Fruit fly (Drosophila melanogaster) whole organism, prepupa: ENCODE data around the gene CG15514.
A peak's percentile ranks its signal among the peaks of the same experiment; 100 is the strongest.

Source experiments
- Blimp-1 ChIP-seq: fragments of 200-800 bp; sonication (Bioruptor generic); optimal IDR thresholded peaks from 3 replicates; lab custom pipeline; 2017; ENCODE audit warnings: missing biosample characterization, missing genetic modification characterization, mild to moderate bottlenecking, moderate library complexity, missing genetic modification reagents
- CG10669 ChIP-seq: fragments of 200-800 bp; sonication (Bioruptor generic); optimal IDR thresholded peaks from 3 replicates; lab custom pipeline; 2018; ENCODE audit warnings: missing biosample characterization, mild to moderate bottlenecking, missing genetic modification characterization, moderate library complexity
- CG11762 ChIP-seq: fragments of 200-800 bp; sonication (Bioruptor generic); optimal IDR thresholded peaks from 3 replicates; lab custom pipeline; 2016; ENCODE audit warnings: missing biosample characterization, missing genetic modification characterization; ENCODE audit not compliant: insufficient read depth
- CG11902 ChIP-seq: fragments of 200-800 bp; sonication (Bioruptor generic); optimal IDR thresholded peaks from 3 replicates; lab custom pipeline; 2016; ENCODE audit warnings: missing biosample characterization, missing genetic modification characterization
- CG15336 ChIP-seq: fragments of 200-800 bp; sonication (Bioruptor generic); IDR thresholded peaks from 2 replicates; pipeline ENCODE4 v1.3.6; 2022; ENCODE audit warnings: missing biosample characterization, missing genetic modification characterization
- CG1621 ChIP-seq: fragments of 200-800 bp; sonication (Bioruptor generic); optimal IDR thresholded peaks from 3 replicates; lab custom pipeline; 2018; ENCODE audit warnings: missing biosample characterization, mild to moderate bottlenecking, missing genetic modification characterization
- CG16779 ChIP-seq: fragments of 200-800 bp; sonication (Bioruptor generic); optimal IDR thresholded peaks from 3 replicates; lab custom pipeline; 2017; ENCODE audit warnings: missing biosample characterization, mild to moderate bottlenecking, missing genetic modification characterization
- CG3032 ChIP-seq: fragments of 200-800 bp; optimal IDR thresholded peaks from 2 replicates; lab custom pipeline; 2019; ENCODE audit warnings: missing biosample characterization, mild to moderate bottlenecking, missing genetic modification characterization, moderate library complexity
- CG31627 ChIP-seq: fragments of 200-800 bp; sonication (Bioruptor generic); optimal IDR thresholded peaks from 3 replicates; lab custom pipeline; 2016; ENCODE audit warnings: missing biosample characterization, missing genetic modification characterization
- CG32006 ChIP-seq: fragments of 200-800 bp; sonication (Bioruptor generic); optimal IDR thresholded peaks from 3 replicates; lab custom pipeline; 2017; ENCODE audit warnings: missing biosample characterization, mild to moderate bottlenecking, missing genetic modification characterization
- CG3919 ChIP-seq: fragments of 200-800 bp; sonication (Bioruptor generic); optimal IDR thresholded peaks from 3 replicates; lab custom pipeline; 2016; ENCODE audit warnings: missing biosample characterization, missing genetic modification characterization
- CG4318 ChIP-seq: fragments of 200-800 bp; sonication (Bioruptor generic); optimal IDR thresholded peaks from 3 replicates; lab custom pipeline; 2017; ENCODE audit warnings: missing biosample characterization, mild to moderate bottlenecking, missing genetic modification characterization
- CG6163 ChIP-seq: fragments of 200-800 bp; sonication (Bioruptor generic); IDR thresholded peaks from 3 replicates; pipeline ENCODE4 v1.3.6; 2022; ENCODE audit warnings: missing biosample characterization, missing genetic modification characterization
- CG6276 ChIP-seq: fragments of 200-800 bp; sonication (Bioruptor generic); optimal IDR thresholded peaks from 2 replicates; lab custom pipeline; 2017; ENCODE audit warnings: missing biosample characterization, mild to moderate bottlenecking, missing genetic modification characterization
- CG6792 ChIP-seq: fragments of 200-800 bp; sonication (Bioruptor generic); optimal IDR thresholded peaks from 3 replicates; lab custom pipeline; 2016; ENCODE audit warnings: missing biosample characterization, missing genetic modification characterization
- CG6808 ChIP-seq: fragments of 200-800 bp; sonication (Bioruptor generic); optimal IDR thresholded peaks from 3 replicates; lab custom pipeline; 2017; ENCODE audit warnings: missing biosample characterization, missing genetic modification characterization, mild to moderate bottlenecking, moderate library complexity, missing genetic modification reagents
- CG6854 ChIP-seq: fragments of 200-800 bp; sonication (Bioruptor generic); optimal IDR thresholded peaks from 2 replicates; lab custom pipeline; 2017; ENCODE audit warnings: missing biosample characterization, mild to moderate bottlenecking, missing genetic modification characterization
- CG8119 ChIP-seq: fragments of 200-800 bp; sonication (Bioruptor generic); IDR thresholded peaks from 3 replicates; pipeline ENCODE4 v1.3.6; 2022; ENCODE audit warnings: missing biosample characterization, missing genetic modification characterization
- CG8319 ChIP-seq: fragments of 200-800 bp; sonication (Bioruptor generic); optimal IDR thresholded peaks from 3 replicates; lab custom pipeline; 2016; ENCODE audit warnings: missing biosample characterization, missing genetic modification characterization
- CG8632 ChIP-seq: fragments of 200-800 bp; sonication (Bioruptor generic); optimal IDR thresholded peaks from 3 replicates; lab custom pipeline; 2016; ENCODE audit warnings: missing biosample characterization, missing genetic modification characterization
- CG9139 ChIP-seq: fragments of 200-800 bp; sonication (Bioruptor generic); optimal IDR thresholded peaks from 3 replicates; lab custom pipeline; 2017; ENCODE audit warnings: missing biosample characterization, mild to moderate bottlenecking, missing genetic modification characterization
- Eip75B ChIP-seq: fragments of 200-800 bp; sonication (Bioruptor generic); optimal IDR thresholded peaks from 3 replicates; lab custom pipeline; 2016; ENCODE audit warnings: missing biosample characterization, missing genetic modification characterization
- Eip78C ChIP-seq: fragments of 200-800 bp; sonication (Bioruptor generic); peaks from one replicate; lab custom pipeline; 2016; ENCODE audit warnings: missing biosample characterization, missing genetic modification characterization
- Eip93F ChIP-seq: fragments of 200-800 bp; sonication (Bioruptor generic); optimal IDR thresholded peaks from 2 replicates; lab custom pipeline; 2016; ENCODE audit warnings: missing biosample characterization, mild to moderate bottlenecking, missing genetic modification characterization
- Ets21C ChIP-seq: fragments of 200-800 bp; sonication (Bioruptor generic); optimal IDR thresholded peaks from 3 replicates; lab custom pipeline; 2016; ENCODE audit warnings: missing biosample characterization, missing genetic modification characterization
- Ets96B ChIP-seq: fragments of 200-800 bp; optimal IDR thresholded peaks from 2 replicates; lab custom pipeline; 2019; ENCODE audit warnings: missing biosample characterization, mild to moderate bottlenecking, missing genetic modification characterization, moderate library complexity
- Gug ChIP-seq: fragments of 200-800 bp; sonication (Bioruptor generic); IDR thresholded peaks from 2 replicates; pipeline ENCODE4 v1.3.6; 2022; ENCODE audit warnings: missing biosample characterization, missing genetic modification characterization
- Hr4 ChIP-seq: fragments of 200-800 bp; sonication (Bioruptor generic); optimal IDR thresholded peaks from 3 replicates; lab custom pipeline; 2016; ENCODE audit warnings: missing biosample characterization, missing genetic modification characterization
- Lpt ChIP-seq: fragments of 200-800 bp; sonication (Bioruptor generic); optimal IDR thresholded peaks from 3 replicates; lab custom pipeline; 2016; ENCODE audit warnings: missing biosample characterization, missing genetic modification characterization
- Met ChIP-seq: fragments of 200-800 bp; sonication (Bioruptor generic); optimal IDR thresholded peaks from 3 replicates; lab custom pipeline; 2016; ENCODE audit warnings: missing biosample characterization, missing genetic modification characterization
- Smox ChIP-seq: fragments of 200-800 bp; sonication (Bioruptor generic); optimal IDR thresholded peaks from 3 replicates; lab custom pipeline; 2016; ENCODE audit warnings: missing biosample characterization, missing genetic modification characterization
- Sox102F ChIP-seq: fragments of 200-800 bp; sonication (Bioruptor generic); optimal IDR thresholded peaks from 2 replicates; lab custom pipeline; 2016; ENCODE audit warnings: missing biosample characterization, mild to moderate bottlenecking, missing genetic modification characterization
- Sox14 ChIP-seq: fragments of 200-800 bp; sonication (Bioruptor generic); optimal IDR thresholded peaks from 3 replicates; lab custom pipeline; 2016; ENCODE audit warnings: missing biosample characterization, missing genetic modification characterization
- Sox15 ChIP-seq: fragments of 200-800 bp; sonication (Bioruptor generic); optimal IDR thresholded peaks from 3 replicates; lab custom pipeline; 2016; ENCODE audit warnings: missing biosample characterization, missing genetic modification characterization
- dac ChIP-seq: fragments of 200-800 bp; sonication (Bioruptor generic); optimal IDR thresholded peaks from 2 replicates; lab custom pipeline; 2017; ENCODE audit warnings: missing biosample characterization, mild to moderate bottlenecking, missing genetic modification characterization
- dsx ChIP-seq: fragments of 200-800 bp; optimal IDR thresholded peaks from 3 replicates; lab custom pipeline; 2019; ENCODE audit warnings: missing biosample characterization, mild to moderate bottlenecking, missing genetic modification characterization, moderate library complexity; ENCODE audit not compliant: poor library complexity, severe bottlenecking
- eg ChIP-seq: fragments of 200-800 bp; sonication (Bioruptor generic); IDR thresholded peaks from 3 replicates; pipeline ENCODE4 v1.3.6; 2022; ENCODE audit warnings: missing biosample characterization, missing genetic modification characterization
- esn ChIP-seq: fragments of 200-800 bp; sonication (Bioruptor generic); optimal IDR thresholded peaks from 2 replicates; lab custom pipeline; 2016; ENCODE audit warnings: missing biosample characterization, mild to moderate bottlenecking, missing genetic modification characterization, moderate library complexity
- fkh ChIP-seq: fragments of 200-800 bp; sonication (Bioruptor generic); optimal IDR thresholded peaks from 3 replicates; lab custom pipeline; 2017; ENCODE audit warnings: missing biosample characterization, mild to moderate bottlenecking, missing genetic modification characterization, moderate library complexity
- lz ChIP-seq: fragments of 200-800 bp; sonication (Bioruptor generic); optimal IDR thresholded peaks from 3 replicates; lab custom pipeline; 2016; ENCODE audit warnings: missing biosample characterization, missing genetic modification characterization
- net ChIP-seq: fragments of 200-800 bp; sonication (Bioruptor generic); optimal IDR thresholded peaks from 3 replicates; lab custom pipeline; 2016; ENCODE audit warnings: missing biosample characterization, missing genetic modification characterization
- pdm3 ChIP-seq: fragments of 200-800 bp; sonication (Bioruptor generic); optimal IDR thresholded peaks from 3 replicates; lab custom pipeline; 2016; ENCODE audit warnings: missing biosample characterization, missing genetic modification characterization
- ss ChIP-seq, 2 experiments: fragments of 200-800 bp; sonication (Bioruptor generic); optimal IDR thresholded peaks; 2 replicates in 1 of 2; 3 replicates in 1 of 2; lab custom pipeline; 2017 to 2018; ENCODE audit warnings: mild to moderate bottlenecking in 2 of 2, missing biosample characterization in 2 of 2, missing genetic modification characterization in 2 of 2, moderate library complexity in 1 of 2
- topi ChIP-seq: fragments of 200-800 bp; sonication (Bioruptor generic); optimal IDR thresholded peaks from 3 replicates; lab custom pipeline; 2016; ENCODE audit warnings: missing biosample characterization, missing genetic modification characterization
- vri ChIP-seq: fragments of 200-800 bp; sonication (Bioruptor generic); optimal IDR thresholded peaks from 3 replicates; lab custom pipeline; 2016; ENCODE audit warnings: missing biosample characterization, mild to moderate bottlenecking, missing genetic modification characterization

Gene CG15514

DNA sequence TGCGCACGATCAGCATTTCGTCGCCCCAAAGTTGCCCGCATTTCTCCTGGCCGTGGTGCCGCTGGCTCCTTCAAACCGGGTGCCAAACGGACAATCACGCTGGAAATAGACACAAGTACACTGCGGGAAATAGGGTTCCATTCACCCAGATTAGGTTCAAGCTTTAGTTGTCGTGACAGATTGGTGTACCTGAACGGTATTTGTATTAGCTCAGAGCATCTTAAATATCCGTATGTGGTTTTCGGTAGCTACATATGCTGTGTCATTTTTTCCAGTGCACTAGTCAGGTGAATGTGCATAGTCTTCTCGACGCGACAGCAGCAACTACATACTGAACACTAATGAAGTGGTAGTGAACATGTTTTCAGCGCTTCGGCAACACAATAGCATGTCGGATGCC lies 14.2 kb downstream of the CG15514 start (continued):
- no peak for TF ChIP-seq CG6808 (GFP tag; lab: Kevin White, UChicago)
- TF ChIP-seq Eip93F (GFP tag; lab: Kevin White, UChicago) = no peak
- no peak for TF ChIP-seq Eip75B (GFP tag; lab: Kevin White, UChicago)
- peak; percentile 10 for TF ChIP-seq CG8632 (GFP tag; lab: Kevin White, UChicago)
- TF ChIP-seq CG4318 (GFP tag; lab: Kevin White, UChicago) = peak; percentile 88
- no peak for TF ChIP-seq Ets21C (GFP tag; lab: Kevin White, UChicago)
- no peak for TF ChIP-seq topi (GFP tag; lab: Kevin White, UChicago)
- peak; percentile 9 for TF ChIP-seq CG16779
- peak; percentile 86 for TF ChIP-seq dac (GFP tag; lab: Kevin White, UChicago)
- TF ChIP-seq Hr4 (GFP tag; lab: Kevin White, UChicago) = peak; percentile 93
- no peak for TF ChIP-seq net (GFP tag; lab: Kevin White, UChicago)
- TF ChIP-seq esn = no peak
- no peak for TF ChIP-seq CG8319 (GFP tag; lab: Kevin White, UChicago)
- peak; percentile 3 for TF ChIP-seq Sox15
- no peak for TF ChIP-seq CG11902 (GFP tag; lab: Kevin White, UChicago)
- no peak for TF ChIP-seq CG10669 (GFP tag; lab: Kevin White, UChicago)
- peak; percentile 91 for TF ChIP-seq eg (GFP tag; lab: Robert Waterston, UW)
- TF ChIP-seq CG32006 (GFP tag; lab: Kevin White, UChicago) = peak; percentile 94
- TF ChIP-seq Gug = peak; percentile 84
- TF ChIP-seq dsx = peak; percentile 45
- no peak for TF ChIP-seq vri (GFP tag; lab: Kevin White, UChicago)
- TF ChIP-seq Smox (GFP tag; lab: Kevin White, UChicago) = no peak
- TF ChIP-seq CG31627 (GFP tag; lab: Kevin White, UChicago) = no peak
- TF ChIP-seq CG9139 (GFP tag; lab: Kevin White, UChicago) = no peak
- no peak for TF ChIP-seq Blimp-1 (GFP tag; lab: Kevin White, UChicago)

dm6 chr3R:29841293-29841791 lies 20.0 kb downstream of the CG15514 start, which contains the start of gene Cad99C:
Gene Cad99C, plus strand, starts transcription at chr3R:29841657.
- no peak for TF ChIP-seq Hr4 (GFP tag; lab: Kevin White, UChicago)
- peak; percentile 50 for TF ChIP-seq Sox102F (GFP tag; lab: Kevin White, UChicago)
- TF ChIP-seq CG8632 (GFP tag; lab: Kevin White, UChicago) = no peak
- TF ChIP-seq CG16779 = no peak
- peak; percentile 39 for TF ChIP-seq CG3919 (GFP tag; lab: Kevin White, UChicago)
- peak; percentile 4 for TF ChIP-seq Met (GFP tag; lab: Kevin White, UChicago)
- TF ChIP-seq CG6163 (GFP tag; lab: Robert Waterston, UW) = peak; percentile 60; the same call in 2 of the 3 replicates
- TF ChIP-seq vri (GFP tag; lab: Kevin White, UChicago) = no peak
- TF ChIP-seq Eip75B (GFP tag; lab: Kevin White, UChicago) = peak; percentile 65
- TF ChIP-seq CG6854 = no peak
- peak; percentile 37 for TF ChIP-seq dsx
- TF ChIP-seq Sox14 (GFP tag; lab: Kevin White, UChicago) = no peak
- TF ChIP-seq ss (GFP tag; optimal IDR thresholded peaks at IDR 0.05; lab: Kevin White, UChicago) = peak; percentile 34 to 54
- TF ChIP-seq CG11762 (GFP tag; lab: Kevin White, UChicago) = no peak
- peak; percentile 34; the same call in 1 of the 3 replicates for TF ChIP-seq CG8119
- peak; percentile 5 for TF ChIP-seq lz (GFP tag; lab: Kevin White, UChicago)
- no peak for TF ChIP-seq topi (GFP tag; lab: Kevin White, UChicago)
- peak; percentile 10 for TF ChIP-seq CG3032
- TF ChIP-seq fkh (GFP tag; lab: Kevin White, UChicago) = peak; percentile 61
- no peak for TF ChIP-seq CG1621 (tag; lab: Kevin White, UChicago)
- TF ChIP-seq Eip93F (GFP tag; lab: Kevin White, UChicago) = no peak
- peak; percentile 7 for TF ChIP-seq Ets96B (tag; lab: Kevin White, UChicago)
- TF ChIP-seq CG9139 (GFP tag; lab: Kevin White, UChicago) = no peak
- peak; percentile 15 for TF ChIP-seq net (GFP tag; lab: Kevin White, UChicago)
- TF ChIP-seq Eip78C (GFP tag; lab: Kevin White, UChicago) = peak; percentile 80
- peak; percentile 14 for TF ChIP-seq pdm3 (GFP tag; lab: Kevin White, UChicago)
- TF ChIP-seq Lpt (GFP tag; lab: Kevin White, UChicago) = peak; percentile 23
- no peak for TF ChIP-seq CG31627 (GFP tag; lab: Kevin White, UChicago)
- TF ChIP-seq CG6792 (GFP tag; lab: Kevin White, UChicago) = no peak
- TF ChIP-seq CG15336 (GFP tag; lab: Robert Waterston, UW) = peak; percentile 26; the same call in 1 of the 2 replicates
- peak; percentile 50; the same call in 1 of the 3 replicates for TF ChIP-seq eg (GFP tag; lab: Robert Waterston, UW)
- TF ChIP-seq CG6276 (GFP tag; lab: Kevin White, UChicago) = peak; percentile 16
- TF ChIP-seq, all 60 proteins: peak for 19
